Worm (Caenorhabditis elegans) whole organism, L4 larva: ENCODE results near the gene Y44A6D.7.

Source experiments
- ces-1 ChIP-seq: fragments of 150-350 bp; sonication (generic microtip); optimal IDR thresholded peaks from 4 replicates; lab custom pipeline; 2014; ENCODE audit warnings: missing biosample characterization, missing genetic modification reagents, missing genetic modification characterization
- hlh-11 ChIP-seq: fragments of 200-800 bp; sonication (Bioruptor generic); optimal IDR thresholded peaks from 2 replicates; lab custom pipeline; 2018; ENCODE audit warnings: mild to moderate bottlenecking, missing genetic modification characterization, missing compliant biosample characterization
- lin-1 ChIP-seq: fragments of 200-800 bp; sonication (Bioruptor generic); IDR thresholded peaks from 2 replicates; pipeline ENCODE4 v1.3.6; 2022; ENCODE audit warnings: missing genetic modification reagents, missing genetic modification characterization, missing compliant biosample characterization
- lin-39 ChIP-seq: fragments of 150-350 bp; optimal IDR thresholded peaks from 2 replicates; lab custom pipeline; 2014; ENCODE audit warnings: missing biosample characterization, missing genetic modification reagents, missing genetic modification characterization
- mdl-1 ChIP-seq, 2 experiments: fragments of 150-350 bp in 1 of 2; sonication (generic microtip) in 1 of 2; optimal IDR thresholded peaks; 2 replicates each; lab custom pipeline; 2014 to 2017; ENCODE audit warnings: missing biosample characterization in 2 of 2, missing genetic modification characterization in 2 of 2
- nhr-237 ChIP-seq: sonication (generic microtip); optimal IDR thresholded peaks from 2 replicates; lab custom pipeline; 2017; ENCODE audit warnings: missing biosample characterization, missing genetic modification characterization
- nhr-76 ChIP-seq: fragments of 150-350 bp; optimal IDR thresholded peaks from 2 replicates; lab custom pipeline; 2014; ENCODE audit warnings: missing biosample characterization, missing genetic modification characterization
- pqm-1 ChIP-seq: sonication (generic microtip); optimal IDR thresholded peaks from 2 replicates; lab custom pipeline; 2017; ENCODE audit warnings: missing biosample characterization, missing genetic modification characterization
- snpc-1.2 ChIP-seq: fragments of 200-800 bp; sonication (Bioruptor generic); IDR thresholded peaks from 2 replicates; pipeline ENCODE4 v1.3.6; 2022; ENCODE audit warnings: missing genetic modification reagents, missing genetic modification characterization, missing compliant biosample characterization

DNA sequence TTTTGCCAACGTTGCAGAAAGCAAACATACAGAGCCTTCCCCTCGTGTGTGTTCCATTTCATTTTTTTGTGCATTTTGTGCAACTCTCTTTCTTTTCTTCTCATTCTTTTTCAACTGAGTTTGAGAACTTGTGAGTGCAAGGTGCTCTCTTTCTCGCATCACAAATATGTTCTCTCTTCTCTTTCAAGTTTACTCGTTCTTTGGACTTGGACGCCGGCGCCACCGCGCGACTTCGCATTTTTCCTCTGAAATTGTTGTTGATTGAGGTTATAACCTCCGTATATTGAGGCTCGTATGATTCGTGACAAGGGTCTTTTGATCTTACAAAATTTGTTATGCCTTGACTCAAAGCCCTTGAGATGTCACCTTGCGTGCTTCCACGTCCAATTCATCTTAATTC, 37.8 kb upstream of the Y44A6D.7 start:
- peak; percentile 19 for TF ChIP-seq ces-1 (GFP tag; lab: Kevin White, UChicago)
- no peak for TF ChIP-seq snpc-1.2 (GFP tag; lab: Robert Waterston, UW)
- TF ChIP-seq nhr-76 (tag; lab: Kevin White, UChicago), result no peak
- TF ChIP-seq lin-39 (tag; lab: Kevin White, UChicago), result no peak
- TF ChIP-seq pqm-1 (tag; lab: Kevin White, UChicago), result peak; percentile 16
- TF ChIP-seq hlh-11 (tag; lab: Kevin White, UChicago), result peak; percentile 77
- TF ChIP-seq lin-1 (GFP tag; lab: Robert Waterston, UW), result peak; percentile 36; the same call in 1 of the 2 replicates
- no peak for TF ChIP-seq nhr-237 (tag; lab: Kevin White, UChicago)
- TF ChIP-seq mdl-1 (tag; optimal IDR thresholded peaks at IDR 0.05; lab: Kevin White, UChicago), result peak in 1 of 2 experiments; percentile 77
